Fruit fly (Drosophila melanogaster) whole organism, embryonic: ENCODE measurements around the gene CG44004.

ENCODE experiments used
- CG10267 ChIP-seq: fragments of 200-800 bp; sonication (Bioruptor generic); optimal IDR thresholded peaks from 2 replicates; lab custom pipeline; 2018; ENCODE audit warnings: missing biosample characterization, mild to moderate bottlenecking, missing genetic modification characterization, moderate library complexity
- CG10431 ChIP-seq: fragments of 200-800 bp; sonication (Bioruptor generic); optimal IDR thresholded peaks from 3 replicates; lab custom pipeline; 2018; ENCODE audit warnings: missing biosample characterization, mild to moderate bottlenecking, missing genetic modification characterization
- CG13287 ChIP-seq: fragments of 200-800 bp; sonication (Bioruptor generic); IDR thresholded peaks from 2 replicates; pipeline ENCODE4 v1.3.6; 2022; ENCODE audit warnings: missing biosample characterization, missing genetic modification characterization; ENCODE audit not compliant: partially characterized antibody
- CG13894 ChIP-seq: fragments of 200-800 bp; sonication (Bioruptor generic); optimal IDR thresholded peaks from 3 replicates; lab custom pipeline; 2018; ENCODE audit warnings: missing biosample characterization, mild to moderate bottlenecking, missing genetic modification characterization, moderate library complexity
- CG14667 ChIP-seq: fragments of 200-800 bp; sonication (Bioruptor generic); IDR thresholded peaks from 2 replicates; pipeline ENCODE4 v1.3.6; 2022; ENCODE audit warnings: missing biosample characterization, missing genetic modification characterization
- CG14860 ChIP-seq: fragments of 200-800 bp; sonication (Bioruptor generic); IDR thresholded peaks from 3 replicates; pipeline ENCODE4 v1.3.6; 2022; ENCODE audit warnings: missing biosample characterization, missing genetic modification characterization; ENCODE audit not compliant: partially characterized antibody
- CG1602 ChIP-seq: fragments of 200-800 bp; sonication (Bioruptor generic); optimal IDR thresholded peaks from 3 replicates; lab custom pipeline; 2016; ENCODE audit warnings: missing biosample characterization, missing genetic modification characterization
- CG17186 ChIP-seq: fragments of 200-800 bp; sonication (Bioruptor generic); optimal IDR thresholded peaks from 3 replicates; lab custom pipeline; 2017; ENCODE audit warnings: missing biosample characterization, missing genetic modification reagents, missing genetic modification characterization
- CG17802 ChIP-seq: fragments of 200-800 bp; sonication (Bioruptor generic); optimal IDR thresholded peaks from 2 replicates; lab custom pipeline; 2018; ENCODE audit warnings: missing biosample characterization, mild to moderate bottlenecking, missing genetic modification characterization, moderate library complexity
- CG1832 ChIP-seq: fragments of 200-800 bp; sonication (Bioruptor generic); optimal IDR thresholded peaks from 2 replicates; lab custom pipeline; 2017; ENCODE audit warnings: missing biosample characterization, mild to moderate bottlenecking, missing genetic modification characterization, inconsistent platforms
- CG3995 ChIP-seq: fragments of 200-800 bp; sonication (Bioruptor generic); optimal IDR thresholded peaks from 3 replicates; lab custom pipeline; 2016; ENCODE audit warnings: missing biosample characterization, missing genetic modification characterization
- CG4617 ChIP-seq: fragments of 200-800 bp; sonication (Bioruptor generic); optimal IDR thresholded peaks from 3 replicates; lab custom pipeline; 2016; ENCODE audit warnings: missing biosample characterization, missing genetic modification characterization, borderline replicate concordance
- CG5180 ChIP-seq: fragments of 200-800 bp; sonication (Bioruptor generic); optimal IDR thresholded peaks from 3 replicates; lab custom pipeline; 2017; ENCODE audit warnings: missing biosample characterization, missing genetic modification characterization, mild to moderate bottlenecking, moderate library complexity, missing genetic modification reagents
- CG6654 ChIP-seq: fragments of 200-800 bp; sonication (Bioruptor generic); optimal IDR thresholded peaks from 2 replicates; lab custom pipeline; 2017; ENCODE audit warnings: missing biosample characterization, mild to moderate bottlenecking, missing genetic modification characterization
- CG7745 ChIP-seq: fragments of 200-800 bp; sonication (Bioruptor generic); optimal IDR thresholded peaks from 2 replicates; lab custom pipeline; 2018; ENCODE audit warnings: missing biosample characterization, mild to moderate bottlenecking, missing genetic modification characterization, moderate library complexity
- CG7987 ChIP-seq: fragments of 200-800 bp; sonication (Bioruptor generic); optimal IDR thresholded peaks from 2 replicates; lab custom pipeline; 2018; ENCODE audit warnings: missing biosample characterization, mild to moderate bottlenecking, missing genetic modification characterization, moderate library complexity
- CG9797 ChIP-seq: fragments of 200-800 bp; sonication (Bioruptor generic); optimal IDR thresholded peaks from 3 replicates; lab custom pipeline; 2018; ENCODE audit warnings: missing biosample characterization, mild to moderate bottlenecking, missing genetic modification characterization
- CoRest ChIP-seq: fragments of 200-800 bp; sonication (Bioruptor generic); optimal IDR thresholded peaks from 3 replicates; lab custom pipeline; 2018; ENCODE audit warnings: missing biosample characterization, mild to moderate bottlenecking, missing genetic modification characterization, moderate library complexity
- CrebB ChIP-seq: fragments of 200-800 bp; sonication (Bioruptor generic); optimal IDR thresholded peaks from 3 replicates; lab custom pipeline; 2018; ENCODE audit warnings: missing biosample characterization, mild to moderate bottlenecking, missing genetic modification characterization
- Dll ChIP-seq: fragments of 200-800 bp; sonication (Bioruptor generic); IDR thresholded peaks from 4 replicates; pipeline ENCODE4 v1.3.6; 2022; ENCODE audit warnings: missing biosample characterization, missing genetic modification characterization; ENCODE audit not compliant: partially characterized antibody
- Dp ChIP-seq: fragments of 200-800 bp; sonication (Bioruptor generic); optimal IDR thresholded peaks from 2 replicates; lab custom pipeline; 2018; ENCODE audit warnings: missing biosample characterization, mild to moderate bottlenecking, missing genetic modification characterization, moderate library complexity
- Ets97D ChIP-seq: fragments of 200-800 bp; sonication (Bioruptor generic); optimal IDR thresholded peaks from 3 replicates; lab custom pipeline; 2016; ENCODE audit warnings: missing biosample characterization, missing genetic modification characterization
- GATAe ChIP-seq: fragments of 200-800 bp; sonication (Bioruptor generic); conservative IDR thresholded peaks from 2 replicates; pipeline ENCODE4 v1.3.6; 2022; ENCODE audit warnings: missing biosample characterization, missing genetic modification characterization
- HLH4C ChIP-seq: fragments of 200-800 bp; sonication (Bioruptor generic); IDR thresholded peaks from 3 replicates; pipeline ENCODE4 v1.3.6; 2022; ENCODE audit warnings: missing biosample characterization, missing genetic modification characterization; ENCODE audit not compliant: partially characterized antibody
- HmgD ChIP-seq: fragments of 200-800 bp; sonication (Bioruptor generic); optimal IDR thresholded peaks from 3 replicates; lab custom pipeline; 2016; ENCODE audit warnings: missing biosample characterization, missing genetic modification characterization
- Med ChIP-seq: fragments of 200-800 bp; sonication (Bioruptor generic); peaks from one replicate; lab custom pipeline; 2016; ENCODE audit warnings: missing biosample characterization, missing genetic modification characterization, mild to moderate bottlenecking, inconsistent platforms, moderate library complexity
- Meics ChIP-seq: fragments of 200-800 bp; sonication (Bioruptor generic); optimal IDR thresholded peaks from 2 replicates; lab custom pipeline; 2017; ENCODE audit warnings: missing biosample characterization, mild to moderate bottlenecking, missing genetic modification characterization
- NFAT ChIP-seq: fragments of 200-800 bp; sonication (Bioruptor generic); IDR thresholded peaks from 2 replicates; pipeline ENCODE4 v1.3.6; 2022; ENCODE audit warnings: missing biosample characterization, missing genetic modification characterization
- Nf-YB ChIP-seq: fragments of 200-800 bp; sonication (Bioruptor generic); optimal IDR thresholded peaks from 3 replicates; lab custom pipeline; 2019; ENCODE audit warnings: missing biosample characterization, mild to moderate bottlenecking, missing genetic modification characterization, moderate library complexity
- Ssrp ChIP-seq: fragments of 200-800 bp; sonication (Bioruptor generic); optimal IDR thresholded peaks from 2 replicates; lab custom pipeline; 2018; ENCODE audit warnings: missing biosample characterization, mild to moderate bottlenecking, missing genetic modification characterization, moderate library complexity
- btn ChIP-seq: fragments of 200-800 bp; sonication (Bioruptor generic); optimal IDR thresholded peaks from 2 replicates; lab custom pipeline; 2016; ENCODE audit warnings: missing biosample characterization, missing genetic modification characterization
- chinmo ChIP-seq: fragments of 200-800 bp; sonication (Bioruptor generic); IDR thresholded peaks from 4 replicates; pipeline ENCODE4 v1.3.6; 2022; ENCODE audit warnings: missing biosample characterization, missing genetic modification characterization; ENCODE audit not compliant: partially characterized antibody
- cwo ChIP-seq: fragments of 200-800 bp; sonication (Bioruptor generic); optimal IDR thresholded peaks from 3 replicates; lab custom pipeline; 2017; ENCODE audit warnings: missing biosample characterization, missing genetic modification characterization, mild to moderate bottlenecking, moderate library complexity, missing genetic modification reagents
- dpn ChIP-seq, 2 experiments: fragments of 200-800 bp; sonication (Bioruptor generic); optimal IDR thresholded peaks; 3 replicates each; lab custom pipeline; 2016; ENCODE audit warnings: missing biosample characterization in 2 of 2, missing genetic modification characterization in 2 of 2
- emc ChIP-seq: fragments of 200-800 bp; sonication (Bioruptor generic); optimal IDR thresholded peaks from 2 replicates; lab custom pipeline; 2016; ENCODE audit warnings: missing biosample characterization, missing genetic modification characterization
- gce ChIP-seq: fragments of 200-800 bp; sonication (Bioruptor generic); IDR thresholded peaks from 3 replicates; pipeline ENCODE4 v1.3.6; 2022; ENCODE audit warnings: missing biosample characterization, missing genetic modification characterization
- gcm2 ChIP-seq: fragments of 200-800 bp; sonication (Bioruptor generic); optimal IDR thresholded peaks from 2 replicates; lab custom pipeline; 2016; ENCODE audit warnings: missing biosample characterization, missing genetic modification characterization
- insv ChIP-seq, 2 experiments: fragments of 200-800 bp; sonication (Bioruptor generic); optimal IDR thresholded peaks; 3 replicates each; lab custom pipeline; 2016 to 2018; ENCODE audit warnings: missing biosample characterization in 2 of 2, missing genetic modification characterization in 2 of 2
- inv ChIP-seq: fragments of 200-800 bp; sonication (Bioruptor generic); IDR thresholded peaks from 2 replicates; pipeline ENCODE4 v1.3.6; 2022; ENCODE audit warnings: missing biosample characterization, missing genetic modification characterization; ENCODE audit not compliant: partially characterized antibody
- lilli ChIP-seq: fragments of 200-800 bp; sonication (Bioruptor generic); optimal IDR thresholded peaks from 3 replicates; lab custom pipeline; 2016; ENCODE audit warnings: missing biosample characterization, missing genetic modification characterization
- onecut ChIP-seq: fragments of 200-800 bp; sonication (Bioruptor generic); IDR thresholded peaks from 2 replicates; pipeline ENCODE4 v1.3.6; 2022; ENCODE audit warnings: missing biosample characterization, missing genetic modification characterization
- peb ChIP-seq: fragments of 200-800 bp; sonication (Bioruptor generic); IDR thresholded peaks from 2 replicates; pipeline ENCODE4 v1.3.6; 2022; ENCODE audit warnings: missing biosample characterization, missing genetic modification characterization
- pita ChIP-seq: fragments of 200-800 bp; sonication (Bioruptor generic); optimal IDR thresholded peaks from 2 replicates; lab custom pipeline; 2017; ENCODE audit warnings: missing biosample characterization, mild to moderate bottlenecking, missing genetic modification characterization
- sug ChIP-seq: fragments of 200-800 bp; optimal IDR thresholded peaks from 2 replicates; lab custom pipeline; 2019; ENCODE audit warnings: missing biosample characterization, mild to moderate bottlenecking, missing genetic modification characterization, moderate library complexity
- tna ChIP-seq: fragments of 200-800 bp; sonication (Bioruptor generic); IDR thresholded peaks from 2 replicates; pipeline ENCODE4 v1.3.6; 2022; ENCODE audit warnings: missing biosample characterization, missing genetic modification characterization; ENCODE audit not compliant: partially characterized antibody
- trem ChIP-seq: fragments of 200-800 bp; optimal IDR thresholded peaks from 3 replicates; lab custom pipeline; 2019; ENCODE audit warnings: missing biosample characterization, mild to moderate bottlenecking, missing genetic modification characterization, moderate library complexity
- vfl ChIP-seq: fragments of 200-800 bp; sonication (Bioruptor generic); optimal IDR thresholded peaks from 2 replicates; lab custom pipeline; 2016; ENCODE audit warnings: missing biosample characterization, missing genetic modification characterization

Gene CG44004

dm6 chr3L:18112669-18113068, 39.0 kb upstream of the CG44004 start, which contains the start of the genes CG32195 and CG7341 (continued):
- peak; percentile 89 for TF ChIP-seq CG13287 (GFP tag; lab: Robert Waterston, UW)
- TF ChIP-seq CG1602 (GFP tag; lab: Kevin White, UChicago): no peak
- peak; percentile 94 for TF ChIP-seq Dp (GFP tag; lab: Kevin White, UChicago)
- TF ChIP-seq CG17186 (GFP tag; lab: Kevin White, UChicago): peak; percentile 10
- TF ChIP-seq HLH4C: peak; percentile 88
- TF ChIP-seq tna (GFP tag; lab: Robert Waterston, UW): peak; percentile 79
- TF ChIP-seq chinmo (GFP tag; lab: Robert Waterston, UW): peak; percentile 71; the same call in 2 of the 4 replicates
- peak; percentile 78 for TF ChIP-seq CG14860 (GFP tag; lab: Robert Waterston, UW)
- TF ChIP-seq sug (tag; lab: Kevin White, UChicago): peak; percentile 40
- peak; percentile 5 for TF ChIP-seq CG4617 (GFP tag; lab: Kevin White, UChicago)
- TF ChIP-seq NFAT: no peak

DNA sequence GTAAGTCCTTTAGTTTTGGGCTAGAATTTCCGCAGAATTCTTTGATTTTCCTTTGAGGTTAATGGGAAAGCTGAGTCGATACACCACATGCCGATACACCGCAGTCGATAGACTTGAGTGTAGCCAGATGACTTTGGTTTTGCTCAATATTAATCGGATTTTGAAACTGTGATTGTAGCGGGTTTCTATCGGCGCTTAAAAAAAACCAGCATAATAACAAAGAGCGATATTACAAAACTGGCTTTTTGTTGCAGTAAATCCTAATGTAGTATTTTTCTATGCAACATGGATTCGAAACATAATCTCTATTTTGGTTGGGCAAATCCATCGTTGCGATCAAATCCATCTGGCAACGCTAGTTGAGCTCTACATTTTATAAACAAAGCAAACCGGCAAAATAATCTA, 35.8 kb upstream of the CG44004 start, which contains the start of the genes Polr3D and mus304:
Gene Polr3D (minus strand): TSS at position 116 of the 405 bp plus-strand sequence.
Gene mus304 (plus strand): TSS at position 356 of the 405 bp plus-strand sequence.
- TF ChIP-seq Nf-YB (GFP tag; lab: Kevin White, UChicago): peak; percentile 1
- TF ChIP-seq chinmo (GFP tag; lab: Robert Waterston, UW): no peak
- TF ChIP-seq CG7745 (tag; lab: Kevin White, UChicago): no peak
- no peak for TF ChIP-seq pita (GFP tag; lab: Kevin White, UChicago)
- TF ChIP-seq HmgD (GFP tag; lab: Kevin White, UChicago): no peak
- TF ChIP-seq CG5180: no peak
- no peak for TF ChIP-seq peb (GFP tag; lab: Robert Waterston, UW)
- no peak for TF ChIP-seq btn
- peak; percentile 67 for TF ChIP-seq Med (GFP tag; lab: Kevin White, UChicago)
- TF ChIP-seq CG1832 (GFP tag; lab: Kevin White, UChicago): no peak
- TF ChIP-seq Ssrp (tag; lab: Kevin White, UChicago): no peak
- peak; percentile 20 for TF ChIP-seq CG9797 (GFP tag; lab: Kevin White, UChicago)
- no peak for TF ChIP-seq CG17802 (tag; lab: Kevin White, UChicago)
- TF ChIP-seq insv (GFP tag; optimal IDR thresholded peaks at IDR 0.05; lab: Kevin White, UChicago): no peak
- 0 out of 2 replicates have a peak, but pooled peaks have one; percentile 14 for TF ChIP-seq onecut
- no peak for TF ChIP-seq CG6654 (GFP tag; lab: Kevin White, UChicago)
- no peak for TF ChIP-seq CG10431
- TF ChIP-seq vfl: no peak
- TF ChIP-seq CG13894: peak; percentile 36
- peak; percentile 26 for TF ChIP-seq tna (GFP tag; lab: Robert Waterston, UW)
- peak; percentile 27 for TF ChIP-seq CG10267 (tag; lab: Kevin White, UChicago)
- no peak for TF ChIP-seq CG7987 (GFP tag; lab: Kevin White, UChicago)
- peak; percentile 36 for TF ChIP-seq lilli (GFP tag; lab: Kevin White, UChicago)
- peak; percentile 20 for TF ChIP-seq Meics (GFP tag; lab: Kevin White, UChicago)
- TF ChIP-seq Ets97D (GFP tag; lab: Kevin White, UChicago): peak; percentile 62
- peak; percentile 41; the same call in 1 of the 2 replicates for TF ChIP-seq inv (GFP tag; lab: Robert Waterston, UW)
- no peak for TF ChIP-seq CrebB (tag; lab: Kevin White, UChicago)
- TF ChIP-seq gcm2 (GFP tag; lab: Kevin White, UChicago): no peak
- TF ChIP-seq CG3995 (GFP tag; lab: Kevin White, UChicago): peak; percentile 88
- peak; percentile 50 for TF ChIP-seq CoRest
- TF ChIP-seq emc: no peak
- no peak for TF ChIP-seq GATAe (GFP tag; lab: Robert Waterston, UW)
- peak in 1 of 2 experiments; percentile 4 for TF ChIP-seq dpn (GFP tag; optimal IDR thresholded peaks at IDR 0.05; lab: Kevin White, UChicago)
- TF ChIP-seq trem (tag; lab: Kevin White, UChicago): peak; percentile 75
- TF ChIP-seq CG14667 (GFP tag; lab: Robert Waterston, UW): no peak
- TF ChIP-seq gce (GFP tag; lab: Robert Waterston, UW): no peak
- peak; percentile 67 for TF ChIP-seq Dll
- no peak for TF ChIP-seq cwo (GFP tag; lab: Kevin White, UChicago)
